Fruit fly (Drosophila melanogaster) whole organism, embryonic: ENCODE results near the gene CG43678.

Experiments used
- CG10543 ChIP-seq: fragments of 200-800 bp; sonication (Bioruptor generic); optimal IDR thresholded peaks from 3 replicates; lab custom pipeline; 2017; ENCODE audit warnings: missing biosample characterization, mild to moderate bottlenecking, missing genetic modification characterization, moderate library complexity
- CG12071 ChIP-seq: fragments of 200-800 bp; sonication (Bioruptor generic); optimal IDR thresholded peaks from 3 replicates; lab custom pipeline; 2018; ENCODE audit warnings: missing biosample characterization, mild to moderate bottlenecking, missing genetic modification characterization
- CG13287 ChIP-seq: fragments of 200-800 bp; sonication (Bioruptor generic); IDR thresholded peaks from 2 replicates; pipeline ENCODE4 v1.3.6; 2022; ENCODE audit warnings: missing biosample characterization, missing genetic modification characterization; ENCODE audit not compliant: partially characterized antibody
- CG13424 ChIP-seq: fragments of 200-800 bp; sonication (Bioruptor generic); optimal IDR thresholded peaks from 2 replicates; lab custom pipeline; 2019; ENCODE audit warnings: missing biosample characterization, mild to moderate bottlenecking, missing genetic modification characterization, moderate library complexity
- CG13775 ChIP-seq: fragments of 200-800 bp; sonication (Bioruptor generic); optimal IDR thresholded peaks from 3 replicates; lab custom pipeline; 2017; ENCODE audit warnings: missing biosample characterization, mild to moderate bottlenecking, missing genetic modification characterization
- CG13894 ChIP-seq: fragments of 200-800 bp; sonication (Bioruptor generic); optimal IDR thresholded peaks from 3 replicates; lab custom pipeline; 2018; ENCODE audit warnings: missing biosample characterization, mild to moderate bottlenecking, missing genetic modification characterization, moderate library complexity
- CG17802 ChIP-seq: fragments of 200-800 bp; sonication (Bioruptor generic); optimal IDR thresholded peaks from 2 replicates; lab custom pipeline; 2018; ENCODE audit warnings: missing biosample characterization, mild to moderate bottlenecking, missing genetic modification characterization, moderate library complexity
- CG1832 ChIP-seq: fragments of 200-800 bp; sonication (Bioruptor generic); optimal IDR thresholded peaks from 2 replicates; lab custom pipeline; 2017; ENCODE audit warnings: missing biosample characterization, mild to moderate bottlenecking, missing genetic modification characterization, inconsistent platforms
- CG2116 ChIP-seq: fragments of 200-800 bp; sonication (Bioruptor generic); optimal IDR thresholded peaks from 3 replicates; lab custom pipeline; 2018; ENCODE audit warnings: missing biosample characterization, mild to moderate bottlenecking, missing genetic modification characterization
- CG2678 ChIP-seq: fragments of 200-800 bp; sonication (Bioruptor generic); optimal IDR thresholded peaks from 3 replicates; lab custom pipeline; 2019; ENCODE audit warnings: missing biosample characterization, mild to moderate bottlenecking, missing genetic modification characterization, moderate library complexity
- CG3163 ChIP-seq: fragments of 200-800 bp; sonication (Bioruptor generic); optimal IDR thresholded peaks from 3 replicates; lab custom pipeline; 2016; ENCODE audit warnings: missing biosample characterization, missing genetic modification characterization
- CG33557 ChIP-seq: fragments of 200-800 bp; sonication (Bioruptor generic); optimal IDR thresholded peaks from 2 replicates; lab custom pipeline; 2019; ENCODE audit warnings: missing biosample characterization, mild to moderate bottlenecking, missing genetic modification characterization, moderate library complexity
- CG3847 ChIP-seq: fragments of 200-800 bp; sonication (Bioruptor generic); IDR thresholded peaks from 2 replicates; pipeline ENCODE4 v1.3.6; 2022; ENCODE audit warnings: missing biosample characterization, missing genetic modification characterization
- CG4424 ChIP-seq: fragments of 200-800 bp; sonication (Bioruptor generic); optimal IDR thresholded peaks from 3 replicates; lab custom pipeline; 2016; ENCODE audit warnings: missing biosample characterization, missing genetic modification characterization
- CG4820 ChIP-seq: fragments of 200-800 bp; sonication (Bioruptor generic); optimal IDR thresholded peaks from 3 replicates; lab custom pipeline; 2016; ENCODE audit warnings: missing biosample characterization, missing genetic modification characterization
- CG5180 ChIP-seq: fragments of 200-800 bp; sonication (Bioruptor generic); optimal IDR thresholded peaks from 3 replicates; lab custom pipeline; 2017; ENCODE audit warnings: missing biosample characterization, missing genetic modification characterization, mild to moderate bottlenecking, moderate library complexity, missing genetic modification reagents
- CG6175 ChIP-seq: fragments of 200-800 bp; sonication (Bioruptor generic); IDR thresholded peaks from 3 replicates; pipeline ENCODE4 v1.3.6; 2022; ENCODE audit warnings: missing biosample characterization, missing genetic modification characterization
- CG6272 ChIP-seq: fragments of 200-800 bp; sonication (Bioruptor generic); IDR thresholded peaks from 2 replicates; pipeline ENCODE4 v1.3.6; 2022; ENCODE audit warnings: missing biosample characterization, missing genetic modification characterization
- CG6765 ChIP-seq: fragments of 200-800 bp; sonication (Bioruptor generic); optimal IDR thresholded peaks from 3 replicates; lab custom pipeline; 2017; ENCODE audit warnings: missing biosample characterization, mild to moderate bottlenecking, missing genetic modification characterization
- CG6854 ChIP-seq: fragments of 200-800 bp; sonication (Bioruptor generic); optimal IDR thresholded peaks from 3 replicates; lab custom pipeline; 2017; ENCODE audit warnings: missing biosample characterization, mild to moderate bottlenecking, missing genetic modification characterization
- CG7987 ChIP-seq: fragments of 200-800 bp; sonication (Bioruptor generic); optimal IDR thresholded peaks from 2 replicates; lab custom pipeline; 2018; ENCODE audit warnings: missing biosample characterization, mild to moderate bottlenecking, missing genetic modification characterization, moderate library complexity
- CG8281 ChIP-seq: fragments of 200-800 bp; sonication (Bioruptor generic); optimal IDR thresholded peaks from 2 replicates; lab custom pipeline; 2018; ENCODE audit warnings: missing biosample characterization, mild to moderate bottlenecking, missing genetic modification characterization, moderate library complexity
- CG8290 ChIP-seq, 3 experiments: fragments of 200-800 bp; sonication (Bioruptor generic); optimal IDR thresholded peaks; 2 replicates each; lab custom pipeline; 2016 to 2019; ENCODE audit warnings: missing biosample characterization in 3 of 3, missing genetic modification characterization in 3 of 3, mild to moderate bottlenecking in 2 of 3, moderate library complexity in 1 of 3
- CG8478 ChIP-seq: fragments of >200 bp; optimal IDR thresholded peaks from 2 replicates; lab custom pipeline; 2018
- CG8924 ChIP-seq: fragments of 200-800 bp; optimal IDR thresholded peaks from 3 replicates; lab custom pipeline; 2019; ENCODE audit warnings: missing biosample characterization, mild to moderate bottlenecking, missing genetic modification characterization, moderate library complexity
- D ChIP-seq, 2 experiments: fragments of 200-800 bp in 1 of 2; fragments of >200 bp in 1 of 2; sonication (Bioruptor generic) in 1 of 2; optimal IDR thresholded peaks; 2 replicates in 1 of 2; 3 replicates in 1 of 2; lab custom pipeline; 2017; ENCODE audit warnings: mild to moderate bottlenecking in 1 of 2, missing biosample characterization in 1 of 2, missing genetic modification characterization in 1 of 2, missing genetic modification reagents in 1 of 2
- Deaf1 ChIP-seq: fragments of 200-800 bp; optimal IDR thresholded peaks from 3 replicates; lab custom pipeline; 2019; ENCODE audit warnings: missing biosample characterization, mild to moderate bottlenecking, missing genetic modification characterization, moderate library complexity
- Ets65A ChIP-seq: fragments of 200-800 bp; sonication (Bioruptor generic); peaks from one replicate; lab custom pipeline; 2016; ENCODE audit warnings: missing biosample characterization, missing genetic modification characterization
- Fer1 ChIP-seq: fragments of 200-800 bp; sonication (Bioruptor generic); optimal IDR thresholded peaks from 2 replicates; lab custom pipeline; 2017; ENCODE audit warnings: missing biosample characterization, mild to moderate bottlenecking, missing genetic modification characterization
- Gsc ChIP-seq: fragments of 200-800 bp; sonication (Bioruptor generic); IDR thresholded peaks from 2 replicates; pipeline ENCODE4 v1.3.6; 2022; ENCODE audit warnings: missing biosample characterization, missing genetic modification characterization
- ato ChIP-seq: fragments of 200-800 bp; sonication (Bioruptor generic); IDR thresholded peaks from 2 replicates; pipeline ENCODE4 v1.3.6; 2022; ENCODE audit warnings: missing biosample characterization, missing genetic modification characterization; ENCODE audit not compliant: partially characterized antibody
- bab2 ChIP-seq: fragments of 200-800 bp; sonication (Bioruptor generic); optimal IDR thresholded peaks from 2 replicates; lab custom pipeline; 2016; ENCODE audit warnings: missing biosample characterization, missing genetic modification characterization
- bbx ChIP-seq: fragments of 200-800 bp; sonication (Bioruptor generic); IDR thresholded peaks from 2 replicates; pipeline ENCODE4 v1.3.6; 2022; ENCODE audit warnings: missing biosample characterization, missing genetic modification characterization; ENCODE audit not compliant: partially characterized antibody
- dysf ChIP-seq: fragments of 200-800 bp; sonication (Bioruptor generic); IDR thresholded peaks from 3 replicates; pipeline ENCODE4 v1.3.6; 2022; ENCODE audit warnings: missing biosample characterization, missing genetic modification characterization
- gce ChIP-seq: fragments of 200-800 bp; sonication (Bioruptor generic); IDR thresholded peaks from 3 replicates; pipeline ENCODE4 v1.3.6; 2022; ENCODE audit warnings: missing biosample characterization, missing genetic modification characterization
- gcm ChIP-seq: fragments of 200-800 bp; sonication (Bioruptor generic); optimal IDR thresholded peaks from 2 replicates; lab custom pipeline; 2019; ENCODE audit warnings: missing biosample characterization, mild to moderate bottlenecking, missing genetic modification characterization, moderate library complexity
- grau ChIP-seq: fragments of 200-800 bp; optimal IDR thresholded peaks from 3 replicates; lab custom pipeline; 2019; ENCODE audit warnings: missing biosample characterization, mild to moderate bottlenecking, missing genetic modification characterization, moderate library complexity
- ham ChIP-seq: fragments of 200-800 bp; sonication (Bioruptor generic); IDR thresholded peaks from 2 replicates; pipeline ENCODE4 v1.3.6; 2022; ENCODE audit warnings: missing biosample characterization, missing genetic modification characterization
- ind ChIP-seq: fragments of 200-800 bp; sonication (Bioruptor generic); optimal IDR thresholded peaks from 3 replicates; lab custom pipeline; 2016; ENCODE audit warnings: missing biosample characterization, missing genetic modification characterization
- lab ChIP-seq: fragments of 200-800 bp; sonication (Bioruptor generic); optimal IDR thresholded peaks from 3 replicates; lab custom pipeline; 2017; ENCODE audit warnings: missing biosample characterization, missing genetic modification characterization, mild to moderate bottlenecking, moderate library complexity, missing genetic modification reagents
- nmo ChIP-seq: fragments of 200-800 bp; sonication (Bioruptor generic); optimal IDR thresholded peaks from 2 replicates; lab custom pipeline; 2018; ENCODE audit warnings: missing biosample characterization, mild to moderate bottlenecking, missing genetic modification characterization, moderate library complexity
- phol ChIP-seq: fragments of 200-800 bp; sonication (Bioruptor generic); optimal IDR thresholded peaks from 3 replicates; lab custom pipeline; 2018; ENCODE audit warnings: missing biosample characterization, mild to moderate bottlenecking, missing genetic modification characterization, moderate library complexity
- pzg ChIP-seq: fragments of 200-800 bp; sonication (Bioruptor generic); optimal IDR thresholded peaks from 3 replicates; lab custom pipeline; 2018; ENCODE audit warnings: missing biosample characterization, mild to moderate bottlenecking, missing genetic modification characterization, moderate library complexity
- sob ChIP-seq: fragments of 200-800 bp; sonication (Bioruptor generic); IDR thresholded peaks from 2 replicates; pipeline ENCODE4 v1.3.6; 2022; ENCODE audit warnings: missing biosample characterization, missing genetic modification characterization
- tll ChIP-seq, 2 experiments: fragments of 200-800 bp in 1 of 2; fragments of >200 bp in 1 of 2; sonication (Bioruptor generic) in 1 of 2; optimal IDR thresholded peaks; 2 replicates each; lab custom pipeline; 2017 to 2019; ENCODE audit warnings: missing biosample characterization in 2 of 2, missing genetic modification characterization in 2 of 2, mild to moderate bottlenecking in 1 of 2, moderate library complexity in 1 of 2
- unc-4 ChIP-seq: fragments of 200-800 bp; sonication (Bioruptor generic); IDR thresholded peaks from 2 replicates; pipeline ENCODE4 v1.3.6; 2022; ENCODE audit warnings: missing biosample characterization, missing genetic modification characterization; ENCODE audit not compliant: partially characterized antibody
- zfh2 ChIP-seq: fragments of 200-800 bp; sonication (Bioruptor generic); optimal IDR thresholded peaks from 2 replicates; lab custom pipeline; 2016; ENCODE audit warnings: missing biosample characterization, missing genetic modification characterization

Gene CG43678

DNA sequence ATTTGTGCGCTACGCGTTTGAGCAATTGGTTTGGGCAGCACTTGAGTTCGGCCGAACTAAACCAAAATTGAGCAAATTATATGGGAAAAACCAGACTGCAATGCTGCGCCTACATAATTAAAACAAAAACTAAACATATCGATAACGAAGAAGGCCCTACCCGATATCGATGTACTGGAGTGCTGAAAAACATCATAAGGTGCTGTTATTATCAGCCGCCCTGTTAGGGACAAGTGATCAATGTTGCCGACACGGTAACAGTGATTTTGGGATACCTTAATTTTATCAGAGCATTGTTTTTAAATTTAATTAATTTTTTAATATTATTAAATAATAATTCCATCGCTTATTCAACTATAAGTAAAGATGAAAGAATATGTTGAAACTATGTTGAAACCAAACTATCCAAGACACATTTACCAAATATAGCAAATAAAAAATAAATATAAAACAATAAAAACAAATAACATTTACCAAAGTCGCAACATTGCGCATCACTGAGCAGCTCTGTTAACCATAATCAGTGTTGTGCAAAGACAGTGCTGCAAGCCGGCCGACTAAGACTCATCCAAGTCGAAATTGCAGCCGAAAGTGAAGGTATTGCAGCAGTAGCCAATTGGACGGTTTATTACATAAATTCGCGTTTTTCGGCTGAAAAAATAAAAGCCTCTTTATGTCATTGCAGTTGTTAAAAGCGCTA lies 45.4 kb upstream of the CG43678 start, which contains the start of the genes sstn, Plp and GlyRS (continued):
- TF ChIP-seq CG2678 (tag; lab: Kevin White, UChicago): peak; percentile 61
- TF ChIP-seq CG13287 (GFP tag; lab: Robert Waterston, UW): peak; percentile 50
- peak in 1 of 2 experiments; percentile 13 for TF ChIP-seq tll (GFP tag; optimal IDR thresholded peaks at IDR 0.05; lab: Kevin White, UChicago)
- TF ChIP-seq CG5180: peak; percentile 27
- no peak for TF ChIP-seq gce (GFP tag; lab: Robert Waterston, UW)
- no peak for TF ChIP-seq CG3847
- TF ChIP-seq CG13424 (tag; lab: Kevin White, UChicago): peak; percentile 32
- TF ChIP-seq lab (GFP tag; lab: Kevin White, UChicago): peak; percentile 66
- TF ChIP-seq Deaf1 (tag; lab: Kevin White, UChicago): no peak
- peak; percentile 61 for TF ChIP-seq CG8290 (GFP tag; optimal IDR thresholded peaks at IDR 0.05; lab: Kevin White, UChicago)
- TF ChIP-seq CG8290 (tag; optimal IDR thresholded peaks at IDR 0.05; lab: Kevin White, UChicago): peak in 1 of 2 experiments; percentile 1
- TF ChIP-seq phol (tag; lab: Kevin White, UChicago): peak; percentile 61
- peak; percentile 40 for TF ChIP-seq CG13894 (tag; lab: Kevin White, UChicago)
- peak; percentile 32 for TF ChIP-seq Fer1 (GFP tag; lab: Kevin White, UChicago)
- TF ChIP-seq sob (GFP tag; lab: Robert Waterston, UW): no peak
- TF ChIP-seq CG2116: peak; percentile 58
- peak; percentile 51 for TF ChIP-seq unc-4 (GFP tag; lab: Robert Waterston, UW)
- no peak for TF ChIP-seq ham (GFP tag; lab: Robert Waterston, UW)
- no peak for TF ChIP-seq Gsc (GFP tag; lab: Robert Waterston, UW)
- TF ChIP-seq CG6175: no peak
- peak; percentile 42 for TF ChIP-seq CG13775 (GFP tag; lab: Kevin White, UChicago)
- no peak for TF ChIP-seq CG6854
- TF ChIP-seq CG8924 (tag; lab: Kevin White, UChicago): peak; percentile 29
- TF ChIP-seq ind (GFP tag; lab: Kevin White, UChicago): peak; percentile 48
- no peak for TF ChIP-seq CG17802 (tag; lab: Kevin White, UChicago)
- TF ChIP-seq Ets65A (GFP tag; lab: Kevin White, UChicago): peak; percentile 41
- TF ChIP-seq grau (tag; lab: Kevin White, UChicago): peak; percentile 57
- TF ChIP-seq CG8478: no peak
- TF ChIP-seq bab2 (GFP tag; lab: Kevin White, UChicago): no peak
- TF ChIP-seq bbx (GFP tag; lab: Robert Waterston, UW): peak; percentile 69
- TF ChIP-seq CG4820: peak; percentile 28
- TF ChIP-seq CG6765 (GFP tag; lab: Kevin White, UChicago): no peak
- TF ChIP-seq CG6272 (GFP tag; lab: Robert Waterston, UW): no peak
- TF ChIP-seq dysf (GFP tag; lab: Robert Waterston, UW): no peak
- peak; percentile 22 for TF ChIP-seq gcm
- peak; percentile 46 for TF ChIP-seq CG10543 (GFP tag; lab: Kevin White, UChicago)
- TF ChIP-seq CG1832 (GFP tag; lab: Kevin White, UChicago): no peak
- TF ChIP-seq CG8281 (tag; lab: Kevin White, UChicago): no peak
- TF ChIP-seq CG3163 (GFP tag; lab: Kevin White, UChicago): no peak
- no peak for TF ChIP-seq D (optimal IDR thresholded peaks at IDR 0.05; lab: Kevin White, UChicago)
- TF ChIP-seq D (GFP tag; optimal IDR thresholded peaks at IDR 0.05; lab: Kevin White, UChicago): peak; percentile 27
- TF ChIP-seq pzg: peak; percentile 51
- no peak for TF ChIP-seq CG12071
- TF ChIP-seq zfh2: peak; percentile 14
- TF ChIP-seq ato (GFP tag; lab: Robert Waterston, UW): 0 out of 2 replicates have a peak, but pooled peaks have one; percentile 20
- TF ChIP-seq CG33557 (GFP tag; lab: Kevin White, UChicago): peak; percentile 58
- peak; percentile 58 for TF ChIP-seq nmo (GFP tag; lab: Kevin White, UChicago)
- TF ChIP-seq CG7987 (GFP tag; lab: Kevin White, UChicago): no peak
- peak; percentile 34 for TF ChIP-seq CG4424
